Worm (Caenorhabditis elegans) whole organism, mixed stage, embryonic: ENCODE measurements around the gene gcy-1.

Experiments used
- ceh-43 ChIP-seq: fragments of 200-800 bp; sonication (Bioruptor generic); optimal IDR thresholded peaks from 2 replicates; lab custom pipeline; 2018; ENCODE audit warnings: mild to moderate bottlenecking, missing genetic modification characterization, moderate library complexity, missing compliant biosample characterization
- ces-1 ChIP-seq: fragments of 150-350 bp; optimal IDR thresholded peaks from 2 replicates; lab custom pipeline; 2014; ENCODE audit warnings: missing biosample characterization, missing genetic modification reagents, missing genetic modification characterization
- elt-1 ChIP-seq: sonication (generic microtip); optimal IDR thresholded peaks from 2 replicates; lab custom pipeline; 2017; ENCODE audit warnings: missing genetic modification characterization, mild to moderate bottlenecking, missing compliant biosample characterization, antibody characterized with exemption, moderate library complexity, borderline replicate concordance; ENCODE audit not compliant: insufficient read depth
- flh-1 ChIP-seq: fragments of 200-800 bp; sonication (Bioruptor generic); optimal IDR thresholded peaks from 2 replicates; lab custom pipeline; 2018; ENCODE audit warnings: mild to moderate bottlenecking, missing genetic modification characterization, moderate library complexity, missing compliant biosample characterization
- ham-2 ChIP-seq: fragments of 200-800 bp; sonication (Bioruptor generic); optimal IDR thresholded peaks from 2 replicates; lab custom pipeline; 2018; ENCODE audit warnings: mild to moderate bottlenecking, missing genetic modification characterization, missing compliant biosample characterization
- mep-1 ChIP-seq: fragments of 150-350 bp; optimal IDR thresholded peaks from 2 replicates; lab custom pipeline; 2017; ENCODE audit warnings: missing biosample characterization, missing genetic modification reagents, missing genetic modification characterization, inconsistent platforms
- nhr-237 ChIP-seq: fragments of 150-350 bp; optimal IDR thresholded peaks from 2 replicates; lab custom pipeline; 2014; ENCODE audit warnings: missing biosample characterization, missing genetic modification characterization
- nhr-28 ChIP-seq: fragments of 150-350 bp; optimal IDR thresholded peaks from 2 replicates; lab custom pipeline; 2014; ENCODE audit warnings: missing biosample characterization, missing genetic modification characterization
- nhr-76 ChIP-seq: sonication (generic microtip); optimal IDR thresholded peaks from 2 replicates; lab custom pipeline; 2017; ENCODE audit warnings: missing biosample characterization, missing genetic modification characterization
- snpc-4 ChIP-seq: fragments of 150-350 bp; optimal IDR thresholded peaks from 2 replicates; lab custom pipeline; 2014; ENCODE audit warnings: missing biosample characterization, missing genetic modification characterization
- unc-62 ChIP-seq: fragments of 150-350 bp; optimal IDR thresholded peaks from 2 replicates; lab custom pipeline; 2014; ENCODE audit warnings: missing biosample characterization, missing genetic modification reagents, missing genetic modification characterization
- ztf-11 ChIP-seq: fragments of 150-350 bp; optimal IDR thresholded peaks from 2 replicates; lab custom pipeline; 2014; ENCODE audit warnings: missing biosample characterization, missing genetic modification characterization

ce11 chrII:9554925-9555553 is 38.3 kb upstream of the gcy-1 start, which contains the start of gene F35H8.2:
- TF ChIP-seq elt-1 (tag; lab: Kevin White, UChicago), result no peak
- TF ChIP-seq nhr-28 (tag; lab: Kevin White, UChicago), result no peak
- no peak for TF ChIP-seq snpc-4
- no peak for TF ChIP-seq ham-2 (GFP tag; lab: Kevin White, UChicago)
- TF ChIP-seq nhr-237, result no peak
- TF ChIP-seq nhr-76, result no peak
- TF ChIP-seq mep-1, result no peak
- TF ChIP-seq flh-1, result no peak
- TF ChIP-seq ztf-11 (tag; lab: Kevin White, UChicago), result no peak
- no peak for TF ChIP-seq ceh-43 (GFP tag; lab: Kevin White, UChicago)
- no peak for TF ChIP-seq unc-62 (GFP tag; lab: Kevin White, UChicago)
- TF ChIP-seq ces-1 (GFP tag; lab: Kevin White, UChicago), result no peak
